Worm (Caenorhabditis elegans) whole organism, late embryonic: ENCODE data around the gene R193.1.

Source experiments
- F13H6.1 ChIP-seq: sonication (generic microtip); optimal IDR thresholded peaks from 2 replicates; lab custom pipeline; 2016; ENCODE audit warnings: missing genetic modification characterization, missing compliant biosample characterization
- T23F11.4 ChIP-seq: fragments of 200-800 bp; sonication (Bioruptor generic); optimal IDR thresholded peaks from 2 replicates; lab custom pipeline; 2018; ENCODE audit warnings: mild to moderate bottlenecking, missing genetic modification characterization, missing compliant biosample characterization
- Y22D7AL.16 ChIP-seq: sonication (generic microtip); optimal IDR thresholded peaks from 2 replicates; lab custom pipeline; 2016; ENCODE audit warnings: missing genetic modification characterization, missing compliant biosample characterization
- ceh-14 ChIP-seq: sonication (generic microtip); optimal IDR thresholded peaks from 2 replicates; lab custom pipeline; 2016; ENCODE audit warnings: missing genotype, missing genetic modification characterization, missing compliant biosample characterization
- ceh-30 ChIP-seq: fragments of 150-350 bp; optimal IDR thresholded peaks from 2 replicates; lab custom pipeline; 2014; ENCODE audit warnings: missing biosample characterization, missing genetic modification characterization
- ceh-34 ChIP-seq: sonication (generic microtip); optimal IDR thresholded peaks from 2 replicates; lab custom pipeline; 2016; ENCODE audit warnings: mild to moderate bottlenecking, missing genetic modification characterization, missing compliant biosample characterization
- ceh-6 ChIP-seq: fragments of 200-800 bp; sonication (Bioruptor generic); optimal IDR thresholded peaks from 2 replicates; lab custom pipeline; 2018; ENCODE audit warnings: mild to moderate bottlenecking, missing genetic modification characterization, missing compliant biosample characterization
- fax-1 ChIP-seq: sonication (generic microtip); optimal IDR thresholded peaks from 2 replicates; lab custom pipeline; 2016; ENCODE audit warnings: missing genotype, missing genetic modification characterization, missing compliant biosample characterization
- fkh-10 ChIP-seq: fragments of 150-350 bp; optimal IDR thresholded peaks from 2 replicates; lab custom pipeline; 2014; ENCODE audit warnings: missing biosample characterization, missing genetic modification reagents, missing genetic modification characterization
- hlh-8 ChIP-seq: sonication (generic microtip); optimal IDR thresholded peaks from 2 replicates; lab custom pipeline; 2016; ENCODE audit warnings: missing genotype, missing genetic modification characterization, missing compliant biosample characterization
- mec-3 ChIP-seq: sonication (generic microtip); optimal IDR thresholded peaks from 2 replicates; lab custom pipeline; 2016; ENCODE audit warnings: borderline replicate concordance, missing genetic modification characterization, missing compliant biosample characterization
- nhr-11 ChIP-seq: fragments of 150-350 bp; optimal IDR thresholded peaks from 2 replicates; lab custom pipeline; 2014; ENCODE audit warnings: missing biosample characterization, missing genetic modification characterization
- nhr-232 ChIP-seq: sonication (generic microtip); optimal IDR thresholded peaks from 2 replicates; lab custom pipeline; 2016; ENCODE audit warnings: missing genetic modification characterization, missing compliant biosample characterization
- pag-3 ChIP-seq: sonication (generic microtip); optimal IDR thresholded peaks from 2 replicates; lab custom pipeline; 2016; ENCODE audit warnings: missing compliant biosample characterization, missing genetic modification characterization, borderline replicate concordance
- pax-1 ChIP-seq: fragments of 150-350 bp; optimal IDR thresholded peaks from 2 replicates; lab custom pipeline; 2014; ENCODE audit warnings: missing biosample characterization, missing genetic modification characterization
- pha-2 ChIP-seq: sonication (generic microtip); optimal IDR thresholded peaks from 2 replicates; lab custom pipeline; 2017; ENCODE audit warnings: mild to moderate bottlenecking, missing genetic modification characterization, missing compliant biosample characterization
- rnt-1 ChIP-seq: sonication (generic microtip); optimal IDR thresholded peaks from 2 replicates; lab custom pipeline; 2016; ENCODE audit warnings: missing genetic modification characterization, missing compliant biosample characterization
- sox-4 ChIP-seq: sonication (generic microtip); optimal IDR thresholded peaks from 2 replicates; lab custom pipeline; 2017; ENCODE audit warnings: mild to moderate bottlenecking, missing genetic modification characterization, inconsistent platforms, missing compliant biosample characterization
- tbx-7 ChIP-seq: sonication (generic microtip); optimal IDR thresholded peaks from 2 replicates; lab custom pipeline; 2016; ENCODE audit warnings: missing genotype, missing genetic modification characterization, missing compliant biosample characterization
- ttx-3 ChIP-seq: sonication (generic microtip); optimal IDR thresholded peaks from 2 replicates; lab custom pipeline; 2016; ENCODE audit warnings: missing genetic modification reagents, missing genetic modification characterization, missing compliant biosample characterization
- ztf-16 ChIP-seq: sonication (generic microtip); optimal IDR thresholded peaks from 2 replicates; lab custom pipeline; 2017; ENCODE audit warnings: missing genetic modification characterization, missing compliant biosample characterization

R193.1 gene

ce11 chrX:1191582-1191981, 36.8 kb downstream of the R193.1 start, which contains the start of gene T13G4.4 (continued):
- TF ChIP-seq ztf-16 (tag; lab: Kevin White, UChicago) (no peak), ceh-14 (no peak)

ce11 chrX:1192848-1193247, 38.1 kb downstream of the R193.1 start, which contains the start of gene T13G4.1:
T13G4.1 (plus strand) TSS chrX:1193148.
- no peak for TF ChIP-seq hlh-8 (tag; lab: Kevin White, UChicago)
- TF ChIP-seq fax-1 (tag; lab: Kevin White, UChicago): no peak
- TF ChIP-seq fkh-10 (GFP tag; lab: Kevin White, UChicago): no peak
- TF ChIP-seq pha-2: no peak
- no peak for TF ChIP-seq pax-1 (tag; lab: Kevin White, UChicago)
- TF ChIP-seq F13H6.1 (tag; lab: Kevin White, UChicago): no peak
- no peak for TF ChIP-seq T23F11.4
- TF ChIP-seq ceh-14: no peak
- no peak for TF ChIP-seq nhr-232 (tag; lab: Kevin White, UChicago)
- TF ChIP-seq tbx-7 (tag; lab: Kevin White, UChicago): no peak
- no peak for TF ChIP-seq sox-4 (tag; lab: Kevin White, UChicago)
- TF ChIP-seq ceh-30 (tag; lab: Kevin White, UChicago): no peak
- no peak for TF ChIP-seq rnt-1
- TF ChIP-seq nhr-11: no peak
- TF ChIP-seq ttx-3: no peak
- no peak for TF ChIP-seq ceh-34 (tag; lab: Kevin White, UChicago)
- TF ChIP-seq ceh-6 (GFP tag; lab: Kevin White, UChicago): no peak
- TF ChIP-seq pag-3 (tag; lab: Kevin White, UChicago): no peak
- TF ChIP-seq Y22D7AL.16 (tag; lab: Kevin White, UChicago): no peak

ce11 chrX:1202638-1203037, 47.9 kb downstream of the R193.1 start:
- TF ChIP-seq T23F11.4: no peak
- peak; percentile 8 for TF ChIP-seq mec-3 (tag; lab: Kevin White, UChicago)
